Fruit fly (Drosophila melanogaster) whole organism, pupa: Measurements from ENCODE around the gene CG31368.
A peak's percentile ranks its signal among the peaks of the same experiment; 100 is the strongest.

Experiments
- CG10348 ChIP-seq: fragments of 200-800 bp; sonication (Bioruptor generic); IDR thresholded peaks from 2 replicates; pipeline ENCODE4 v1.3.6; 2022; ENCODE audit warnings: missing biosample characterization, missing genetic modification characterization
- CG12605 ChIP-seq: fragments of 200-800 bp; sonication (Bioruptor generic); IDR thresholded peaks from 2 replicates; pipeline ENCODE4 v1.3.6; 2022; ENCODE audit warnings: missing biosample characterization, missing genetic modification characterization
- CG13204 ChIP-seq: fragments of 200-800 bp; sonication (Bioruptor generic); optimal IDR thresholded peaks from 2 replicates; lab custom pipeline; 2018; ENCODE audit warnings: missing biosample characterization, mild to moderate bottlenecking, missing genetic modification characterization, moderate library complexity
- CG14655 ChIP-seq: fragments of 200-800 bp; sonication (Bioruptor generic); optimal IDR thresholded peaks from 3 replicates; lab custom pipeline; 2017; ENCODE audit warnings: mild to moderate bottlenecking, missing biosample characterization, missing genetic modification reagents, missing genetic modification characterization
- CG15710 ChIP-seq: fragments of 200-800 bp; sonication (Bioruptor generic); optimal IDR thresholded peaks from 2 replicates; lab custom pipeline; 2018; ENCODE audit warnings: missing biosample characterization, mild to moderate bottlenecking, missing genetic modification characterization, moderate library complexity
- CG17806 ChIP-seq: fragments of 200-800 bp; sonication (Bioruptor generic); optimal IDR thresholded peaks from 2 replicates; lab custom pipeline; 2018; ENCODE audit warnings: missing biosample characterization, mild to moderate bottlenecking, missing genetic modification characterization, moderate library complexity
- CG32121 ChIP-seq: fragments of 200-800 bp; sonication (Bioruptor generic); IDR thresholded peaks from 2 replicates; pipeline ENCODE4 v1.3.6; 2022; ENCODE audit warnings: missing biosample characterization, missing genetic modification characterization
- CG34367 ChIP-seq: fragments of 200-800 bp; sonication (Bioruptor generic); optimal IDR thresholded peaks from 2 replicates; lab custom pipeline; 2018; ENCODE audit warnings: missing biosample characterization, mild to moderate bottlenecking, missing genetic modification characterization
- CG4496 ChIP-seq: fragments of 200-800 bp; sonication (Bioruptor generic); IDR thresholded peaks from 3 replicates; pipeline ENCODE4 v1.3.6; 2022; ENCODE audit warnings: missing biosample characterization, missing genetic modification characterization
- CG8159 ChIP-seq: fragments of 200-800 bp; sonication (Bioruptor generic); optimal IDR thresholded peaks from 3 replicates; lab custom pipeline; 2018; ENCODE audit warnings: missing biosample characterization, mild to moderate bottlenecking, missing genetic modification characterization, moderate library complexity
- CG8301 ChIP-seq: fragments of 200-800 bp; sonication (Bioruptor generic); optimal IDR thresholded peaks from 2 replicates; lab custom pipeline; 2018; ENCODE audit warnings: missing biosample characterization, mild to moderate bottlenecking, missing genetic modification characterization
- CG9948 ChIP-seq: fragments of 200-800 bp; sonication (Bioruptor generic); optimal IDR thresholded peaks from 2 replicates; lab custom pipeline; 2018; ENCODE audit warnings: missing biosample characterization, mild to moderate bottlenecking, missing genetic modification characterization, moderate library complexity
- D1 ChIP-seq: fragments of 200-800 bp; sonication (Bioruptor generic); optimal IDR thresholded peaks from 2 replicates; lab custom pipeline; 2018; ENCODE audit warnings: missing biosample characterization, mild to moderate bottlenecking, missing genetic modification characterization, moderate library complexity
- EcR ChIP-seq: fragments of 200-800 bp; sonication (Bioruptor generic); optimal IDR thresholded peaks from 3 replicates; lab custom pipeline; 2019; ENCODE audit warnings: missing biosample characterization, missing genetic modification characterization, mild to moderate bottlenecking, moderate library complexity, missing genetic modification reagents
- Ets98B ChIP-seq: fragments of 200-800 bp; sonication (Bioruptor generic); IDR thresholded peaks from 2 replicates; pipeline ENCODE4 v1.3.6; 2022; ENCODE audit warnings: missing biosample characterization, missing genetic modification characterization
- Pif1A ChIP-seq: fragments of 200-800 bp; sonication (Bioruptor generic); optimal IDR thresholded peaks from 3 replicates; lab custom pipeline; 2016; ENCODE audit warnings: missing biosample characterization, missing genetic modification characterization
- Pif1B ChIP-seq: fragments of 200-800 bp; sonication (Bioruptor generic); optimal IDR thresholded peaks from 3 replicates; lab custom pipeline; 2016; ENCODE audit warnings: missing biosample characterization, missing genetic modification characterization
- Snoo ChIP-seq: fragments of 200-800 bp; sonication (Bioruptor generic); optimal IDR thresholded peaks from 3 replicates; lab custom pipeline; 2017; ENCODE audit warnings: missing biosample characterization, mild to moderate bottlenecking, missing genetic modification characterization, inconsistent platforms
- fd96Ca ChIP-seq: fragments of 200-800 bp; sonication (Bioruptor generic); IDR thresholded peaks from 3 replicates; pipeline ENCODE4 v1.3.6; 2022; ENCODE audit warnings: missing biosample characterization, missing genetic modification characterization
- gl ChIP-seq: fragments of 200-800 bp; sonication (Bioruptor generic); optimal IDR thresholded peaks from 2 replicates; lab custom pipeline; 2018; ENCODE audit warnings: missing biosample characterization, mild to moderate bottlenecking, missing genetic modification characterization
- rn ChIP-seq: fragments of 200-800 bp; sonication (Bioruptor generic); IDR thresholded peaks from 2 replicates; pipeline ENCODE4 v1.3.6; 2022; ENCODE audit warnings: missing biosample characterization, missing genetic modification characterization

The CG31368 gene

DNA sequence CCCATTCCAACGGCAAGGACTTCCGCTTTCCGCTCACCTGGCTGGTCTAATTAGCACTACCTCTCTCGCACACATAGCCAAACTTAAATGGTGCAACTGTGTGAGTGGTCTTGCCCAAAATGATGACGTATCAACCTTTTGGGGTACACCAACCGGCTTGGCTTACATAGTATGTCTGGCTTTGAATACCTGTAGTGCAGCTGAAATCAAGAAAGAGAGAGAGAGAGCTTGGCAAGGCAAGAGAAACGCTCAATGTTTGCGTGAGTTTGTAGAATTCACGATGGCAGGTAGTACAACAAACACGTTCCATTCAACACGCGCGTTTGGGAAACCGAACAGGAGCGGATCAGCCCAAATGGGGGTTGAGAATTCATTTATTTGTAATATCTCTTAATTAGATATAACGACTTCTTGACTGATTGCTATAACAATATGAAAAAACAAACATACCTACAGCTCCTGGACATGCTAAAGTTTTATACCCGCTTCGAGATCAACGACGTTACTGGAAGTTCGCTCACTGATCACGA, 5.5 kb downstream of the CG31368 start:
- TF ChIP-seq Pif1B (GFP tag; lab: Kevin White, UChicago) (peak; percentile 65), CG14655 (GFP tag; lab: Kevin White, UChicago) (no peak), gl (tag; lab: Kevin White, UChicago) (no peak), CG32121 (GFP tag; lab: Robert Waterston, UW) (no peak), Snoo (tag; lab: Kevin White, UChicago) (no peak), D1 (tag; lab: Kevin White, UChicago) (no peak), CG12605 (GFP tag; lab: Robert Waterston, UW) (peak; percentile 43; the same call in 1 of the 2 replicates), CG15710 (no peak), Ets98B (no peak; the same call in 1 of the 2 replicates), CG4496 (peak; percentile 65), CG17806 (no peak), EcR (no peak), CG13204 (GFP tag; lab: Kevin White, UChicago) (no peak), CG8301 (tag; lab: Kevin White, UChicago) (no peak), CG10348 (GFP tag; lab: Robert Waterston, UW) (no peak), CG9948 (tag; lab: Kevin White, UChicago) (no peak), rn (GFP tag; lab: Robert Waterston, UW) (no peak), CG34367 (tag; lab: Kevin White, UChicago) (no peak), fd96Ca (peak; percentile 48; the same call in 1 of the 3 replicates), Pif1A (GFP tag; lab: Kevin White, UChicago) (no peak), CG8159 (tag; lab: Kevin White, UChicago) (peak; percentile 12)

DNA sequence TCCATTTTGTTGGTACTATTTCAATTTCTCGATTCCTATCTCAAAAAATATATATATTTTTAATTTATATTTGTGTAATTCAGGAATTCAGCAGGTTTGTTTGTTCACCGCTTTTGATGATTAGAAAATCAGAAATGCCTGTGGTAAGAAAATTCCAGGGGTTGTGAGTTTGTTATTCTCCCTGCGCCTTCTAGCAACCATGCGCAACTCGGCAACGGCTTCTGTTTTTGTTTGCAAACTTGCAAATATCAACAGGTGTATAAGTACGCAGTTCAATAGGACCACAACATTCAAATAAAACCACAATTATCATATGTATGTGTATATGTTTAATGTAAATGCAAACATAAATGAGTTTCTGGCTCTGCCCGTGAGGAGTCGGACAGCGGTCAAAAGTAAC, 10.6 kb downstream of the CG31368 start, which contains the start of gene Dnali1:
Dnali1 (minus strand) TSS at position 101 of the 400 bp plus-strand sequence.
- TF ChIP-seq Ets98B (no peak), rn (GFP tag; lab: Robert Waterston, UW) (no peak), CG12605 (GFP tag; lab: Robert Waterston, UW) (no peak), CG14655 (GFP tag; lab: Kevin White, UChicago) (no peak), CG8301 (tag; lab: Kevin White, UChicago) (no peak), CG9948 (tag; lab: Kevin White, UChicago) (no peak), CG15710 (no peak), CG13204 (GFP tag; lab: Kevin White, UChicago) (no peak), CG8159 (tag; lab: Kevin White, UChicago) (no peak), fd96Ca (no peak), CG10348 (GFP tag; lab: Robert Waterston, UW) (no peak), CG4496 (no peak), D1 (tag; lab: Kevin White, UChicago) (no peak), CG32121 (GFP tag; lab: Robert Waterston, UW) (no peak)

DNA sequence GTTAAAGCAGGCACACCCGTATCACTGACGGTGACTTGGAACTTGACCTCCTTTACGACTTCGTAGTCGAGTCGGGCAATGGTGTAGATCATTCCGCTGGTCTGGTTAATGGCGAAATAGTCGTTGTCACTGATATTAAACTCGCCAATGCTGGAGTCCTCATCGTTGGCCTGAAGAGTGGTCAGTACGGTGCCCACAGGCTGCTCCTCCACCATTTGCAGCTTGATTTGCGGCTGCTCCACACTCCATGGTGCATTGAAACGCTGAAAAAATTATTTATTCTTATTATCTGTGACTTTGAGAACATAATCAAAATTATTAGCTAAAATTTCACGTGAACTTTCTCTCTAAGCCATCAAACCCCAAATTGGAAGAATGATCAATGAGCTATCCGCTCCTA, 14.7 kb downstream of the CG31368 start, which contains the start of gene CG34307:
CG34307 (plus strand) TSS at position 301 of the 400 bp plus-strand sequence.
- TF ChIP-seq D1 (tag; lab: Kevin White, UChicago) = no peak
- no peak for TF ChIP-seq CG17806
- no peak for TF ChIP-seq CG10348 (GFP tag; lab: Robert Waterston, UW)

DNA sequence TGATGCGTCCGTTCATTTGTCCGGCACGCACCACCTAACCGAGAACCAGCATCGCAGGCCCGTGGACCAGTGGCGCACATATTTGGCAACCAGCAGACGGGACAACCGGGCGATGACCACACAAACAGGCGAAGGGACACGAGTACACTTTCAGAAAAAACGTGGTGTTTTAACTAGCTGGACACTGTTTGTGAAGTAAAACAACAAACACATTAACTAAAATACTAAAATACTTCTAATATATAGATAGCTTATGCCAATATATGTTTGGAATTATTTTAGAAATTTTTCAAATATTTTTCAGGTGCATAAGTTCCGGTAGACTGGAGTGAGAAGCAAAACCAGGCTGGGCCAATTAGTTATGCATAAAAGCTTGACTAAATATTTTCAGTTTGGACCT, 20.3 kb downstream of the CG31368 start:
- TF ChIP-seq rn (GFP tag; lab: Robert Waterston, UW) (no peak), CG8301 (tag; lab: Kevin White, UChicago) (no peak), CG13204 (GFP tag; lab: Kevin White, UChicago) (no peak), CG17806 (no peak), Pif1A (GFP tag; lab: Kevin White, UChicago) (no peak), fd96Ca (no peak), Pif1B (GFP tag; lab: Kevin White, UChicago) (no peak)

DNA sequence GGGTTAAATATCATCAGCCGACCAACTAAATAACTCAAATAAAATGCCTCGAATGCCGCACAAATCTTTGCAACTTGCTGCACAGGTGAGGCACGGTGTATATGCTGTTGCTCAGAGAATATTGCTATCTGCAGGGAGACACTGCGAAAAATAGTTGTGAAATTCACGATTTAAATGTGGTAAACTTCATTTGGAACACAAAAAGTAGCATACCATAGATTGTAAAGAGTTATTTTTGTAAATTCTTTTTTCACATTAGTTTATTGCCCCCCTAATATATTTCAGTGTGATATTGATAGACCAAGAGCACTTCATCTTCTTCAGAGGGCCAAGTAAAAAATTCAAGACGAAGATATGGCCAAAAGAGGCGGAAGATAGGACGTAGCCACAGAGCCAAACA, 38.0 kb downstream of the CG31368 start:
- TF ChIP-seq fd96Ca (peak; percentile 72), CG14655 (GFP tag; lab: Kevin White, UChicago) (peak; percentile 92), CG13204 (GFP tag; lab: Kevin White, UChicago) (peak; percentile 53), EcR (no peak), Ets98B (peak; percentile 80), Pif1A (GFP tag; lab: Kevin White, UChicago) (peak; percentile 83), rn (GFP tag; lab: Robert Waterston, UW) (peak; percentile 58), CG12605 (GFP tag; lab: Robert Waterston, UW) (peak; percentile 77), CG9948 (tag; lab: Kevin White, UChicago) (peak; percentile 86), CG8301 (tag; lab: Kevin White, UChicago) (peak; percentile 89), Pif1B (GFP tag; lab: Kevin White, UChicago) (peak; percentile 88), CG4496 (peak; percentile 91), gl (tag; lab: Kevin White, UChicago) (peak; percentile 56), CG32121 (GFP tag; lab: Robert Waterston, UW) (peak; percentile 74), CG10348 (GFP tag; lab: Robert Waterston, UW) (no peak), Snoo (tag; lab: Kevin White, UChicago) (peak; percentile 27), CG15710 (peak; percentile 86), CG34367 (tag; lab: Kevin White, UChicago) (peak; percentile 88), CG8159 (tag; lab: Kevin White, UChicago) (peak; percentile 86), D1 (tag; lab: Kevin White, UChicago) (peak; percentile 74), CG17806 (peak; percentile 88)
- TF ChIP-seq, all 21 proteins: peak for 19

DNA sequence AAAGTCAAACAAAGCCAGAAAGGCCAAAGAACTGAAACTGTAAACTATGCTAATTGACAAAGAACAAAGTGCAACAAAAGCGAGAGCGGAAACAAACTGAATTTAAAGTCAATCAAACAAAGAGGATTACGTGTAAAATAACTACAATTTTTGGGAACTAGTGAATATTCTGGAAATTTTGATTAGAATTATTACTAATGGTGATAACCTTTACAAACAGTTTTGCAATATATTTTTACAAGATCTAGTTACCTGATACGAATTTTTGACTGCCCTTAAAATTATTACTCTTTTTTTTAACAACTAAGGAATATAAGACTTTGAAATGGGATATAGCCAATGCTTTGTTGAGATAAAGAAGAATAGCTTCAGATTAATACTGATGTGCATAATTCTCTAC, 48.4 kb downstream of the CG31368 start, which contains the start of gene CG14731:
CG14731 (plus strand) TSS at position 301 of the 400 bp plus-strand sequence.
- TF ChIP-seq Ets98B (no peak), CG14655 (GFP tag; lab: Kevin White, UChicago) (no peak), CG10348 (GFP tag; lab: Robert Waterston, UW) (no peak), Pif1A (GFP tag; lab: Kevin White, UChicago) (no peak), gl (tag; lab: Kevin White, UChicago) (no peak)
